Fruit fly (Drosophila melanogaster) whole organism, prepupa: ENCODE measurements around the gene CG33169.

Source experiments
- CG8319 ChIP-seq: fragments of 200-800 bp; sonication (Bioruptor generic); optimal IDR thresholded peaks from 3 replicates; lab custom pipeline; 2016; ENCODE audit warnings: missing biosample characterization, missing genetic modification characterization
- Sox102F ChIP-seq: fragments of 200-800 bp; sonication (Bioruptor generic); optimal IDR thresholded peaks from 2 replicates; lab custom pipeline; 2016; ENCODE audit warnings: missing biosample characterization, mild to moderate bottlenecking, missing genetic modification characterization

DNA sequence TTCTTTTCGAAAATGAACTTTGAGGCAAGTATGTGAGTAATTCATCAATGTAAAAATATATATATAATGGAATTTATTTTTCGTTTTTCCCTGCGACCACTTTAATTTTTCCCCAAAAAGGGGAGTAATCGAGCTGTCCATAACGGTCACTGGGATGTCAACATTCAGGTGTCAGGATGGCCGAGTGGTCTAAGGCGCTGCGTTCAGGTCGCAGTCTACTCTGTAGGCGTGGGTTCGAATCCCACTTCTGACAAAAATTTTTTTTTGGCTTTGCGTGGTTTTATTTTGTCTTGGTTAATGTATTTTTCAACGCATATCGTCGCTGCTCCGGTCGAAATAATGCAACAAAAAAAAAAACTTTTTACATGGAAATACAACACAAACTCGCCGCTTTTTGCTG is 20.6 kb upstream of the CG33169 start:
- no peak for TF ChIP-seq Sox102F (GFP tag; lab: Kevin White, UChicago)
- TF ChIP-seq CG8319 = no peak
